Fruit fly (Drosophila melanogaster) whole organism, embryonic: ENCODE measurements around the gene Rtnl1.
A peak's percentile ranks its signal among the peaks of the same experiment; 100 is the strongest.

ENCODE experiments used
- Atf3 ChIP-seq: fragments of 200-800 bp; sonication (Bioruptor generic); optimal IDR thresholded peaks from 3 replicates; lab custom pipeline; 2016; ENCODE audit warnings: missing biosample characterization, missing genetic modification characterization
- B-H2 ChIP-seq: fragments of 200-800 bp; sonication (Bioruptor generic); optimal IDR thresholded peaks from 2 replicates; lab custom pipeline; 2018; ENCODE audit warnings: missing biosample characterization, mild to moderate bottlenecking, missing genetic modification characterization
- Bdp1 ChIP-seq: fragments of 200-800 bp; sonication (Bioruptor generic); optimal IDR thresholded peaks from 3 replicates; lab custom pipeline; 2016; ENCODE audit warnings: missing biosample characterization, missing genetic modification characterization
- CG12236 ChIP-seq: fragments of 200-800 bp; sonication (Bioruptor generic); optimal IDR thresholded peaks from 2 replicates; lab custom pipeline; 2016; ENCODE audit warnings: missing biosample characterization, missing genetic modification characterization
- CG12391 ChIP-seq: fragments of 200-800 bp; sonication (Bioruptor generic); optimal IDR thresholded peaks from 3 replicates; lab custom pipeline; 2018; ENCODE audit warnings: missing biosample characterization, mild to moderate bottlenecking, missing genetic modification characterization, moderate library complexity
- CG14050 ChIP-seq: fragments of 200-800 bp; sonication (Bioruptor generic); IDR thresholded peaks from 3 replicates; pipeline ENCODE4 v1.3.6; 2022; ENCODE audit warnings: missing biosample characterization, missing genetic modification characterization
- CG15601 ChIP-seq: fragments of 200-800 bp; sonication (Bioruptor generic); optimal IDR thresholded peaks from 3 replicates; lab custom pipeline; 2019; ENCODE audit warnings: missing biosample characterization, mild to moderate bottlenecking, missing genetic modification characterization, moderate library complexity
- CG1602 ChIP-seq: fragments of 200-800 bp; sonication (Bioruptor generic); optimal IDR thresholded peaks from 3 replicates; lab custom pipeline; 2016; ENCODE audit warnings: missing biosample characterization, missing genetic modification characterization
- CG2202 ChIP-seq: fragments of 200-800 bp; sonication (Bioruptor generic); optimal IDR thresholded peaks from 2 replicates; lab custom pipeline; 2018; ENCODE audit warnings: missing biosample characterization, mild to moderate bottlenecking, missing genetic modification characterization
- CG3163 ChIP-seq: fragments of 200-800 bp; sonication (Bioruptor generic); optimal IDR thresholded peaks from 3 replicates; lab custom pipeline; 2016; ENCODE audit warnings: missing biosample characterization, missing genetic modification characterization
- CG34224 ChIP-seq: fragments of 200-800 bp; sonication (Bioruptor generic); IDR thresholded peaks from 3 replicates; pipeline ENCODE4 v1.3.6; 2022; ENCODE audit warnings: missing biosample characterization, missing genetic modification characterization; ENCODE audit not compliant: partially characterized antibody
- CG34376 ChIP-seq: fragments of 200-800 bp; sonication (Bioruptor generic); optimal IDR thresholded peaks from 2 replicates; lab custom pipeline; 2018; ENCODE audit warnings: missing biosample characterization, mild to moderate bottlenecking, missing genetic modification characterization
- CG5180 ChIP-seq: fragments of 200-800 bp; sonication (Bioruptor generic); optimal IDR thresholded peaks from 3 replicates; lab custom pipeline; 2017; ENCODE audit warnings: missing biosample characterization, missing genetic modification characterization, mild to moderate bottlenecking, moderate library complexity, missing genetic modification reagents
- CG6791 ChIP-seq: fragments of 200-800 bp; sonication (Bioruptor generic); IDR thresholded peaks from 3 replicates; pipeline ENCODE4 v1.3.6; 2022; ENCODE audit warnings: missing biosample characterization, missing genetic modification characterization; ENCODE audit not compliant: partially characterized antibody
- CG7786 ChIP-seq: fragments of 200-800 bp; sonication (Bioruptor generic); optimal IDR thresholded peaks from 2 replicates; lab custom pipeline; 2016; ENCODE audit warnings: missing biosample characterization, missing genetic modification characterization
- CG7928 ChIP-seq: fragments of 200-800 bp; sonication (Bioruptor generic); optimal IDR thresholded peaks from 2 replicates; lab custom pipeline; 2017; ENCODE audit warnings: missing biosample characterization, mild to moderate bottlenecking, missing genetic modification characterization
- CG9797 ChIP-seq: fragments of 200-800 bp; sonication (Bioruptor generic); optimal IDR thresholded peaks from 3 replicates; lab custom pipeline; 2018; ENCODE audit warnings: missing biosample characterization, mild to moderate bottlenecking, missing genetic modification characterization
- D19B ChIP-seq: fragments of 200-800 bp; sonication (Bioruptor generic); optimal IDR thresholded peaks from 2 replicates; lab custom pipeline; 2017; ENCODE audit warnings: missing biosample characterization, mild to moderate bottlenecking, missing genetic modification characterization
- Doc3 ChIP-seq: fragments of 200-800 bp; sonication (Bioruptor generic); IDR thresholded peaks from 3 replicates; pipeline ENCODE4 v1.3.6; 2022; ENCODE audit warnings: missing biosample characterization, missing genetic modification characterization; ENCODE audit not compliant: partially characterized antibody
- Dref ChIP-seq: fragments of 200-800 bp; sonication (Bioruptor generic); IDR thresholded peaks from 2 replicates; pipeline ENCODE4 v1.3.6; 2022; ENCODE audit warnings: missing biosample characterization, missing genetic modification characterization
- E2f2 ChIP-seq: fragments of 200-800 bp; sonication (Bioruptor generic); IDR thresholded peaks from 2 replicates; pipeline ENCODE4 v1.3.6; 2022; ENCODE audit warnings: missing biosample characterization, missing genetic modification characterization
- GATAe ChIP-seq: fragments of 200-800 bp; sonication (Bioruptor generic); conservative IDR thresholded peaks from 2 replicates; pipeline ENCODE4 v1.3.6; 2022; ENCODE audit warnings: missing biosample characterization, missing genetic modification characterization
- H15 ChIP-seq: fragments of 200-800 bp; sonication (Bioruptor generic); IDR thresholded peaks from 3 replicates; pipeline ENCODE4 v1.3.6; 2022; ENCODE audit warnings: missing biosample characterization, missing genetic modification characterization
- HHEX ChIP-seq: fragments of 200-800 bp; sonication (Bioruptor generic); optimal IDR thresholded peaks from 3 replicates; lab custom pipeline; 2017; ENCODE audit warnings: missing biosample characterization, mild to moderate bottlenecking, missing genetic modification characterization, missing genetic modification reagents
- Hr39 ChIP-seq: fragments of >200 bp; optimal IDR thresholded peaks from 2 replicates; lab custom pipeline; 2017
- Jarid2 ChIP-seq: fragments of 200-800 bp; sonication (Bioruptor generic); optimal IDR thresholded peaks from 3 replicates; lab custom pipeline; 2017; ENCODE audit warnings: mild to moderate bottlenecking, missing biosample characterization, missing genetic modification reagents, missing genetic modification characterization
- MBD-R2 ChIP-seq: fragments of 200-800 bp; sonication (Bioruptor generic); IDR thresholded peaks from 2 replicates; pipeline ENCODE4 v1.3.6; 2022; ENCODE audit warnings: missing biosample characterization, missing genetic modification characterization
- Myb ChIP-seq: fragments of 200-800 bp; sonication (Bioruptor generic); optimal IDR thresholded peaks from 2 replicates; lab custom pipeline; 2016; ENCODE audit warnings: missing biosample characterization, missing genetic modification characterization
- ase ChIP-seq: fragments of 200-800 bp; sonication (Bioruptor generic); IDR thresholded peaks from 3 replicates; pipeline ENCODE4 v1.3.6; 2022; ENCODE audit warnings: missing biosample characterization, missing genetic modification characterization
- bcd ChIP-seq: fragments of 200-800 bp; sonication (Bioruptor generic); optimal IDR thresholded peaks from 2 replicates; lab custom pipeline; 2017; ENCODE audit warnings: missing biosample characterization, mild to moderate bottlenecking, missing genetic modification characterization
- bsh ChIP-seq, 2 experiments: fragments of 200-800 bp; sonication (Bioruptor generic); optimal IDR thresholded peaks; 2 replicates each; lab custom pipeline; 2017 to 2018; ENCODE audit warnings: mild to moderate bottlenecking in 2 of 2, missing biosample characterization in 2 of 2, missing genetic modification characterization in 2 of 2, moderate library complexity in 1 of 2
- caup ChIP-seq: fragments of 200-800 bp; sonication (Bioruptor generic); optimal IDR thresholded peaks from 3 replicates; lab custom pipeline; 2017; ENCODE audit warnings: missing biosample characterization, mild to moderate bottlenecking, missing genetic modification characterization, moderate library complexity; ENCODE audit not compliant: severe bottlenecking
- chn ChIP-seq: fragments of 200-800 bp; sonication (Bioruptor generic); optimal IDR thresholded peaks from 2 replicates; lab custom pipeline; 2016; ENCODE audit warnings: missing biosample characterization, missing genetic modification characterization
- crp ChIP-seq, 2 experiments: fragments of 200-800 bp; sonication (Bioruptor generic); optimal IDR thresholded peaks; 2 replicates in 1 of 2; 3 replicates in 1 of 2; lab custom pipeline; 2017; ENCODE audit warnings: missing biosample characterization in 2 of 2, missing genetic modification characterization in 2 of 2, mild to moderate bottlenecking in 1 of 2, moderate library complexity in 1 of 2
- dysf ChIP-seq: fragments of 200-800 bp; sonication (Bioruptor generic); IDR thresholded peaks from 3 replicates; pipeline ENCODE4 v1.3.6; 2022; ENCODE audit warnings: missing biosample characterization, missing genetic modification characterization
- fd102C ChIP-seq: fragments of 200-800 bp; sonication (Bioruptor generic); optimal IDR thresholded peaks from 2 replicates; lab custom pipeline; 2018; ENCODE audit warnings: missing biosample characterization, mild to moderate bottlenecking, missing genetic modification characterization, moderate library complexity
- fu2 ChIP-seq: fragments of 200-800 bp; sonication (Bioruptor generic); optimal IDR thresholded peaks from 2 replicates; lab custom pipeline; 2016; ENCODE audit warnings: missing biosample characterization, missing genetic modification characterization
- kni ChIP-seq: fragments of 200-800 bp; sonication (Bioruptor generic); optimal IDR thresholded peaks from 3 replicates; lab custom pipeline; 2017; ENCODE audit warnings: mild to moderate bottlenecking, missing biosample characterization, missing genetic modification reagents, missing genetic modification characterization
- lab ChIP-seq: fragments of 200-800 bp; sonication (Bioruptor generic); optimal IDR thresholded peaks from 3 replicates; lab custom pipeline; 2017; ENCODE audit warnings: missing biosample characterization, missing genetic modification characterization, mild to moderate bottlenecking, moderate library complexity, missing genetic modification reagents
- lbe ChIP-seq: fragments of 200-800 bp; sonication (Bioruptor generic); optimal IDR thresholded peaks from 2 replicates; lab custom pipeline; 2016; ENCODE audit warnings: missing biosample characterization, mild to moderate bottlenecking, missing genetic modification characterization
- lilli ChIP-seq: fragments of 200-800 bp; sonication (Bioruptor generic); optimal IDR thresholded peaks from 3 replicates; lab custom pipeline; 2016; ENCODE audit warnings: missing biosample characterization, missing genetic modification characterization
- mirr ChIP-seq: fragments of 200-800 bp; sonication (Bioruptor generic); optimal IDR thresholded peaks from 3 replicates; lab custom pipeline; 2018; ENCODE audit warnings: missing biosample characterization, mild to moderate bottlenecking, missing genetic modification characterization
- nmo ChIP-seq: fragments of 200-800 bp; sonication (Bioruptor generic); optimal IDR thresholded peaks from 2 replicates; lab custom pipeline; 2018; ENCODE audit warnings: missing biosample characterization, mild to moderate bottlenecking, missing genetic modification characterization, moderate library complexity
- p53 ChIP-seq: fragments of 200-800 bp; sonication (Bioruptor generic); optimal IDR thresholded peaks from 2 replicates; lab custom pipeline; 2016; ENCODE audit warnings: missing biosample characterization, missing genetic modification characterization
- sc ChIP-seq, 3 experiments: fragments of >200 bp in 2 of 3; fragments of 200-800 bp in 1 of 3; sonication (Bioruptor generic) in 1 of 3; optimal IDR thresholded peaks; 2 replicates in 2 of 3; 3 replicates in 1 of 3; lab custom pipeline; 2017; ENCODE audit warnings: mild to moderate bottlenecking in 1 of 3, missing biosample characterization in 1 of 3, missing genetic modification characterization in 1 of 3, missing genetic modification reagents in 1 of 3
- so ChIP-seq: fragments of 200-800 bp; sonication (Bioruptor generic); IDR thresholded peaks from 3 replicates; pipeline ENCODE4 v1.3.6; 2022; ENCODE audit warnings: missing biosample characterization, missing genetic modification characterization
- sqz ChIP-seq: fragments of 200-800 bp; sonication (Bioruptor generic); optimal IDR thresholded peaks from 3 replicates; lab custom pipeline; 2018; ENCODE audit warnings: missing biosample characterization, mild to moderate bottlenecking, missing genetic modification characterization
- twi ChIP-seq: fragments of 200-800 bp; optimal IDR thresholded peaks from 2 replicates; lab custom pipeline; 2019; ENCODE audit warnings: missing biosample characterization, mild to moderate bottlenecking, missing genetic modification characterization, moderate library complexity
- wdn ChIP-seq: fragments of 200-800 bp; sonication (Bioruptor generic); IDR thresholded peaks from 2 replicates; pipeline ENCODE4 v1.3.6; 2022; ENCODE audit warnings: missing biosample characterization, missing genetic modification characterization

The Rtnl1 gene

DNA sequence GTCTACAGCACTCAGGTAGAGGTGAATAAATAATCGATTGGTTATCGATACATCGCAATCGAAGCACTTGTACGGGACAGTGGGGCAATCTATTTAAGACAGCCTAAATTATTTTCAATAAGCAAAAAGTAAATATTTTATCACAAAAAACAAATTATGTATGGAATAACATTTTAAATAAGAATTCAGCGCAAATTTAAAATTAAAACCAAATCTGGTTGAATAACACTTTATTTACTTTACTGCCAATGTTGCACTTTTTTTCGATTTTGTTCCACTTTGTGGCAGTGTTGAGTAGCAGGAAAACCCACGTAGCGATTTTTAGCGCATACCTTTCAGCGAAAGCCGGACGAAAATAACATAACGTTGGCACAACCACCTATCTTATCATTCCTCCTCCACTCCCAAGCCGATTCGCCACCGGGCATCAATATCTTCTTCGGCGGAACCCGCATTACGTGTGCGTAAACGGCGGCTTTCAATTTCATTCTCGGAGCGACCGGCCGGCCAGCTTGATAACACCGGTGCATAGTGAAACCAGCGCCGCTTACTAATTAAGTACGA lies 32.5 kb downstream of the Rtnl1 start, which contains the start of the genes Gmd and CG3792 (continued):
- TF ChIP-seq CG6791 (GFP tag; lab: Robert Waterston, UW) (peak; percentile 76), twi (tag; lab: Kevin White, UChicago) (peak; percentile 87), sc (optimal IDR thresholded peaks at IDR 0.05; lab: Kevin White, UChicago) (no peak), sc (GFP tag; optimal IDR thresholded peaks at IDR 0.05; lab: Kevin White, UChicago) (peak; percentile 82), mirr (peak; percentile 83), Bdp1 (GFP tag; lab: Kevin White, UChicago) (peak; percentile 88), GATAe (peak; percentile 90), nmo (GFP tag; lab: Kevin White, UChicago) (peak; percentile 97), CG12236 (GFP tag; lab: Kevin White, UChicago) (peak; percentile 82), lbe (peak; percentile 91), wdn (peak; percentile 94), sqz (GFP tag; lab: Kevin White, UChicago) (peak; percentile 91), CG12391 (tag; lab: Kevin White, UChicago) (peak; percentile 94), bcd (GFP tag; lab: Kevin White, UChicago) (peak; percentile 94), CG7928 (GFP tag; lab: Kevin White, UChicago) (peak; percentile 72), so (GFP tag; lab: Robert Waterston, UW) (peak; percentile 92), bsh (GFP tag; optimal IDR thresholded peaks at IDR 0.05; lab: Kevin White, UChicago) (peak; percentile 63 to 95), CG2202 (tag; lab: Kevin White, UChicago) (peak; percentile 73), Doc3 (peak; percentile 88), lab (GFP tag; lab: Kevin White, UChicago) (peak; percentile 97), CG15601 (tag; lab: Kevin White, UChicago) (peak; percentile 92), CG5180 (GFP tag; lab: Kevin White, UChicago) (no peak), D19B (peak; percentile 85), ase (GFP tag; lab: Robert Waterston, UW) (peak; percentile 94), CG14050 (GFP tag; lab: Robert Waterston, UW) (peak; percentile 93), CG1602 (GFP tag; lab: Kevin White, UChicago) (peak; percentile 95), Myb (GFP tag; lab: Kevin White, UChicago) (peak; percentile 77), HHEX (GFP tag; lab: Kevin White, UChicago) (peak; percentile 94), CG34376 (GFP tag; lab: Kevin White, UChicago) (peak; percentile 93), CG34224 (GFP tag; lab: Robert Waterston, UW) (peak; percentile 89), MBD-R2 (peak; percentile 97), crp (GFP tag; optimal IDR thresholded peaks at IDR 0.05; lab: Kevin White, UChicago) (peak in 1 of 2 experiments; percentile 69), CG9797 (GFP tag; lab: Kevin White, UChicago) (peak; percentile 45), dysf (GFP tag; lab: Robert Waterston, UW) (peak; percentile 97), E2f2 (GFP tag; lab: Robert Waterston, UW) (peak; percentile 81), lilli (GFP tag; lab: Kevin White, UChicago) (peak; percentile 98), CG7786 (GFP tag; lab: Kevin White, UChicago) (peak; percentile 93), fd102C (GFP tag; lab: Kevin White, UChicago) (peak; percentile 42), fu2 (GFP tag; lab: Kevin White, UChicago) (peak; percentile 88), H15 (GFP tag; lab: Robert Waterston, UW) (peak; percentile 95), Atf3 (GFP tag; lab: Kevin White, UChicago) (peak; percentile 89), B-H2 (GFP tag; lab: Kevin White, UChicago) (peak; percentile 96), caup (GFP tag; lab: Kevin White, UChicago) (peak; percentile 90), Jarid2 (GFP tag; lab: Kevin White, UChicago) (no peak), Dref (GFP tag; lab: Robert Waterston, UW) (peak; percentile 77), kni (GFP tag; lab: Kevin White, UChicago) (peak; percentile 77), CG3163 (GFP tag; lab: Kevin White, UChicago) (peak; percentile 72), chn (GFP tag; lab: Kevin White, UChicago) (peak; percentile 96), p53 (GFP tag; lab: Kevin White, UChicago) (peak; percentile 86), Hr39 (no peak)
